Worm (Caenorhabditis elegans) whole organism, early embryonic: ENCODE results near the gene T27D12.1.

Source experiments
- B0310.2 ChIP-seq: sonication (generic microtip); optimal IDR thresholded peaks from 2 replicates; lab custom pipeline; 2016; ENCODE audit warnings: mild to moderate bottlenecking, missing genetic modification characterization, missing compliant biosample characterization
- F13C5.2 ChIP-seq: sonication (generic microtip); optimal IDR thresholded peaks from 2 replicates; lab custom pipeline; 2017; ENCODE audit warnings: mild to moderate bottlenecking, missing genetic modification characterization, inconsistent platforms, missing compliant biosample characterization
- aly-1 ChIP-seq: sonication (generic microtip); optimal IDR thresholded peaks from 2 replicates; lab custom pipeline; 2016; ENCODE audit warnings: missing genetic modification characterization, missing compliant biosample characterization
- ama-1 ChIP-seq: fragments of 150-350 bp; optimal IDR thresholded peaks from 2 replicates; lab custom pipeline; 2014
- ceh-13 ChIP-seq: fragments of 200-800 bp; sonication (Bioruptor generic); optimal IDR thresholded peaks from 2 replicates; lab custom pipeline; 2018; ENCODE audit warnings: mild to moderate bottlenecking, missing genetic modification characterization, missing compliant biosample characterization
- ceh-36 ChIP-seq: sonication (generic microtip); optimal IDR thresholded peaks from 2 replicates; lab custom pipeline; 2016; ENCODE audit warnings: missing genetic modification characterization, inconsistent platforms, missing compliant biosample characterization
- ets-7 ChIP-seq: sonication (generic microtip); optimal IDR thresholded peaks from 2 replicates; lab custom pipeline; 2016; ENCODE audit warnings: missing genotype, missing genetic modification characterization, missing compliant biosample characterization
- flt-1 ChIP-seq: fragments of 200-800 bp; sonication (Bioruptor generic); IDR thresholded peaks from 2 replicates; pipeline ENCODE4 v1.3.6; 2022; ENCODE audit warnings: missing genetic modification characterization, missing compliant biosample characterization
- hmbx-1 ChIP-seq: sonication (generic microtip); optimal IDR thresholded peaks from 2 replicates; lab custom pipeline; 2016; ENCODE audit warnings: mild to moderate bottlenecking, missing genetic modification characterization, missing compliant biosample characterization
- hmg-4 ChIP-seq: fragments of 200-800 bp; sonication (Bioruptor generic); optimal IDR thresholded peaks from 2 replicates; lab custom pipeline; 2018; ENCODE audit warnings: mild to moderate bottlenecking, missing genetic modification characterization, missing compliant biosample characterization
- hnd-1 ChIP-seq: sonication (generic microtip); optimal IDR thresholded peaks from 2 replicates; lab custom pipeline; 2016; ENCODE audit warnings: missing genetic modification characterization, missing compliant biosample characterization
- pes-1 ChIP-seq: fragments of 200-800 bp; sonication (Bioruptor generic); IDR thresholded peaks from 2 replicates; pipeline ENCODE4 v1.3.6; 2022; ENCODE audit warnings: missing genetic modification reagents, missing genetic modification characterization, missing compliant biosample characterization
- scrt-1 ChIP-seq: fragments of 200-800 bp; sonication (Bioruptor generic); IDR thresholded peaks from 2 replicates; pipeline ENCODE4 v1.3.6; 2022; ENCODE audit warnings: missing genetic modification characterization, missing compliant biosample characterization
- sea-1 ChIP-seq: fragments of 200-800 bp; sonication (Bioruptor generic); conservative IDR thresholded peaks from 2 replicates; pipeline ENCODE4 v1.3.6; 2022; ENCODE audit warnings: missing genetic modification characterization, missing compliant biosample characterization
- tbx-11 ChIP-seq: fragments of 200-800 bp; sonication (Bioruptor generic); IDR thresholded peaks from 2 replicates; pipeline ENCODE4 v1.3.6; 2022; ENCODE audit warnings: missing genetic modification characterization, missing compliant biosample characterization
- tbx-37 ChIP-seq: fragments of 200-800 bp; sonication (Bioruptor generic); conservative IDR thresholded peaks from 2 replicates; pipeline ENCODE4 v1.3.6; 2022; ENCODE audit warnings: missing genetic modification reagents, missing genetic modification characterization, missing compliant biosample characterization
- tra-4 ChIP-seq: sonication (generic microtip); optimal IDR thresholded peaks from 2 replicates; lab custom pipeline; 2017; ENCODE audit warnings: missing genetic modification characterization, missing compliant biosample characterization

T27D12.1 gene

ce11 chrII:11842766-11843165 lies 349 bp downstream of the T27D12.1 start:
- TF ChIP-seq ets-7 (tag; lab: Kevin White, UChicago) (no peak), sea-1 (GFP tag; lab: Robert Waterston, UW) (no peak), tbx-11 (GFP tag; lab: Robert Waterston, UW) (no peak), scrt-1 (GFP tag; lab: Robert Waterston, UW) (no peak), ceh-13 (no peak), B0310.2 (tag; lab: Kevin White, UChicago) (no peak), F13C5.2 (tag; lab: Kevin White, UChicago) (no peak), hmbx-1 (tag; lab: Kevin White, UChicago) (no peak), ceh-36 (no peak), aly-1 (tag; lab: Kevin White, UChicago) (no peak), hnd-1 (tag; lab: Kevin White, UChicago) (no peak), pes-1 (GFP tag; lab: Robert Waterston, UW) (no peak), ama-1 (lab: Kevin White, UChicago) (no peak), hmg-4 (GFP tag; lab: Kevin White, UChicago) (no peak), flt-1 (GFP tag; lab: Robert Waterston, UW) (no peak), tbx-37 (GFP tag; lab: Robert Waterston, UW) (no peak), tra-4 (tag; lab: Kevin White, UChicago) (no peak)

- TF ChIP-seq ceh-13 (no peak), aly-1 (tag; lab: Kevin White, UChicago) (no peak)
Measured at ce11 chrII:11843441-11843840, 1.0 kb downstream of the T27D12.1 start.

ce11 chrII:11844072-11844471 lies 1.7 kb downstream of the T27D12.1 start:
- no peak for TF ChIP-seq ceh-36
- no peak for TF ChIP-seq aly-1 (tag; lab: Kevin White, UChicago)

- TF ChIP-seq pes-1 (GFP tag; lab: Robert Waterston, UW), result no peak
- no peak for TF ChIP-seq hmbx-1 (tag; lab: Kevin White, UChicago)
Measured at ce11 chrII:11844984-11845383, 2.6 kb downstream of the T27D12.1 start.

- TF ChIP-seq flt-1 (GFP tag; lab: Robert Waterston, UW) (no peak), F13C5.2 (tag; lab: Kevin White, UChicago) (no peak), tbx-37 (GFP tag; lab: Robert Waterston, UW) (no peak), ets-7 (tag; lab: Kevin White, UChicago) (no peak), tra-4 (tag; lab: Kevin White, UChicago) (no peak), hnd-1 (tag; lab: Kevin White, UChicago) (no peak), hmg-4 (GFP tag; lab: Kevin White, UChicago) (no peak), ama-1 (lab: Kevin White, UChicago) (no peak), ceh-36 (no peak), B0310.2 (tag; lab: Kevin White, UChicago) (no peak), aly-1 (tag; lab: Kevin White, UChicago) (no peak)
Measured at ce11 chrII:11845954-11846353, 3.5 kb downstream of the T27D12.1 start.

DNA sequence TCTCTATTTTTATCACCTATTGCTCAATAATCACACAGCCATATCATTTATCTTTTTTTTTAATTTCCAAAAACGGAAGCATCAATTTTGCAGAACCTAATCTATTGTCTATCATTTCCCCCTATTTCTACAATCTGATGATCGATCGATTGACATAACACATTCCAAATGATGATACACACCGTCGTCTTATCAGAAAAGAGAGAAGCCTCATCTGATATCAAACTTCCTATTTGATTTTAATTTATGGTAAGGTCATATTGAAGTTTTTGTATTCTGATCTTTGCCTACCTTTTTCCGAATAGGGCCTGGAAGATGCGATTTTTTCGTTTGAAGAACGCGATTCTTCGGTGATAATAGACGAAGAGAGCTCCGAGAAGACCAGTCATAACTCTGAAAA lies 7.2 kb downstream of the T27D12.1 start:
- TF ChIP-seq F13C5.2 (tag; lab: Kevin White, UChicago), result no peak
- TF ChIP-seq ets-7 (tag; lab: Kevin White, UChicago), result no peak
- TF ChIP-seq tbx-11 (GFP tag; lab: Robert Waterston, UW), result no peak
- TF ChIP-seq B0310.2 (tag; lab: Kevin White, UChicago), result no peak
- no peak for TF ChIP-seq pes-1 (GFP tag; lab: Robert Waterston, UW)
- TF ChIP-seq hmg-4 (GFP tag; lab: Kevin White, UChicago), result no peak
- no peak for TF ChIP-seq ceh-13
- TF ChIP-seq hnd-1 (tag; lab: Kevin White, UChicago), result no peak

ce11 chrII:11852191-11852901 lies 9.9 kb downstream of the T27D12.1 start:
- no peak for TF ChIP-seq pes-1 (GFP tag; lab: Robert Waterston, UW)

DNA sequence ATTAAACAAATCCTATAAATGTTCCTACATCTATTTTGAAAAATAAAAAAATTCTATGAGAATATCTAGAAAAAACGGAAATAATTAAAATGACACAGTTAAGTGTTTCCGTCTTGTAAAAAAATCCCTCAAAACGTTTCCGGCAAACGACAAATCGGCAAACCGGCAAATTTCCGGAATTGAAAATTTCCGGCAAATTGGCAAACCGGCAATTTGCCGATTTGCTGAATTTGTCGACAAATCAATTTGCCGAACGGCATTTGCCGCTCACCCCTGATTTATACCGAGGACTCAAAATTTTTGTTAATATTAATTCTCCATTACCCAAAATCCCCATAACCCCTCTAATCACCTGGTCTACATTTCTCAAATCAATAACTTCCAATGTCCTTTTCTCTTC lies 10.7 kb downstream of the T27D12.1 start:
- TF ChIP-seq hmg-4 (GFP tag; lab: Kevin White, UChicago), result no peak
- no peak for TF ChIP-seq ama-1 (lab: Kevin White, UChicago)
- TF ChIP-seq flt-1 (GFP tag; lab: Robert Waterston, UW), result no peak
- TF ChIP-seq B0310.2 (tag; lab: Kevin White, UChicago), result no peak
- TF ChIP-seq aly-1 (tag; lab: Kevin White, UChicago), result no peak
- TF ChIP-seq ceh-36, result no peak
- TF ChIP-seq hmbx-1 (tag; lab: Kevin White, UChicago), result no peak
- TF ChIP-seq ceh-13, result no peak
- TF ChIP-seq tra-4 (tag; lab: Kevin White, UChicago), result no peak

ce11 chrII:11854749-11855148 lies 12.3 kb downstream of the T27D12.1 start:
- TF ChIP-seq ceh-36 (no peak), hmbx-1 (tag; lab: Kevin White, UChicago) (no peak), hmg-4 (GFP tag; lab: Kevin White, UChicago) (no peak), scrt-1 (GFP tag; lab: Robert Waterston, UW) (no peak), sea-1 (GFP tag; lab: Robert Waterston, UW) (no peak), ceh-13 (no peak), hnd-1 (tag; lab: Kevin White, UChicago) (no peak), ets-7 (tag; lab: Kevin White, UChicago) (no peak), tbx-37 (GFP tag; lab: Robert Waterston, UW) (no peak)
